5 fruit fly cellular contexts compared by ENCODE assay signal in the genomic region with DNA sequence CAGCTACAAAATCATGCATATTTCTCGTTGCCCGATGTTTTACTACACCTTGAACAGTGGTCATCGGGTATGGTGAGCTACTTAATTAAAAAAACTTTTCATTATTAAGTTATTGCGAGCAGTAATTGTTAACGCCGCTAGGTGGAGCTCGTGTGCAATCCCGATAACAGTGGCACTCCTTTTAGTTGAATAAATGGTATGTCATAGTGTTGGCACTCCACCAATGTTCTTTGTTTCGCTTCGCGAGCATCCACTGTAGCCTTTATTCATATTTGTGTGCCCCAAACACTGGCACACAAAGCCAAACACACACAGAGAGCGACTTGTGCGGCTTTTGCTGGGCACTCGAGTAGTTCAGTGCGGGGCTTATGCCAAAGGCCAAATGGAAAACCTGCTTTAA.
TF ChIP-seq lines count a peak whose summit lies in the region.

No protein-coding gene starts in this region.

TF ChIP-seq in whole organism, adult, 20 proteins besides CTCF, POLR2A, EP300 and RAD21 (continued from another document):
- no peak for TF ChIP-seq Crg-1 (GFP tag; optimal IDR thresholded peaks at IDR 0.05; lab: Kevin White, UChicago)
- TF ChIP-seq CG12768 (GFP tag; optimal IDR thresholded peaks at IDR 0.05; lab: Kevin White, UChicago): peak; percentile 70
- no peak for TF ChIP-seq CG1620 (GFP tag; optimal IDR thresholded peaks at IDR 0.05; lab: Kevin White, UChicago)

TF ChIP-seq in whole organism, embryonic, 481 proteins besides CTCF, POLR2A, EP300 and RAD21 (continued from another document and continues in another):
- TF ChIP-seq HLH3B (GFP tag; IDR thresholded peaks at IDR 0.05; lab: Robert Waterston, UW): peak; percentile 97
- peak; percentile 55 for TF ChIP-seq TFAM (GFP tag; optimal IDR thresholded peaks at IDR 0.05; lab: Kevin White, UChicago)
- peak; percentile 98 for TF ChIP-seq ci (GFP tag; IDR thresholded peaks at IDR 0.05; lab: Robert Waterston, UW)
- peak; percentile 92 for TF ChIP-seq CG7786 (GFP tag; optimal IDR thresholded peaks at IDR 0.05; lab: Kevin White, UChicago)
- TF ChIP-seq NfI (GFP tag; optimal IDR thresholded peaks at IDR 0.05; lab: Kevin White, UChicago): peak; percentile 86
- TF ChIP-seq CG34376 (GFP tag; optimal IDR thresholded peaks at IDR 0.05; lab: Kevin White, UChicago): peak; percentile 62
- peak; percentile 68 for TF ChIP-seq Usf (GFP tag; optimal IDR thresholded peaks at IDR 0.05; lab: Kevin White, UChicago)
- no peak for TF ChIP-seq ash1 (GFP tag; optimal IDR thresholded peaks at IDR 0.05; lab: Kevin White, UChicago)
- peak; percentile 93 for TF ChIP-seq H15 (GFP tag; IDR thresholded peaks at IDR 0.05; lab: Robert Waterston, UW)
- TF ChIP-seq crol (GFP tag; IDR thresholded peaks at IDR 0.05; lab: Robert Waterston, UW): peak; percentile 62
- peak; percentile 83 for TF ChIP-seq D19A (tag; optimal IDR thresholded peaks at IDR 0.05; lab: Kevin White, UChicago)
- TF ChIP-seq Sin3A (optimal IDR thresholded peaks at IDR 0.05; lab: Kevin White, UChicago): no peak
- peak; percentile 12 for TF ChIP-seq CG10431 (GFP tag; optimal IDR thresholded peaks at IDR 0.05; lab: Kevin White, UChicago)
- peak; percentile 73 for TF ChIP-seq CG18262 (tag; optimal IDR thresholded peaks at IDR 0.05; lab: Kevin White, UChicago)
- no peak for TF ChIP-seq yki (optimal IDR thresholded peaks at IDR 0.05; lab: Kevin White, UChicago)
- TF ChIP-seq CG7987 (GFP tag; optimal IDR thresholded peaks at IDR 0.05; lab: Kevin White, UChicago): peak; percentile 68
- TF ChIP-seq B-H1 (GFP tag; IDR thresholded peaks at IDR 0.05; lab: Robert Waterston, UW): peak; percentile 82
- no peak for TF ChIP-seq CG10565 (GFP tag; optimal IDR thresholded peaks at IDR 0.05; lab: Kevin White, UChicago)
- TF ChIP-seq CG30403 (GFP tag; optimal IDR thresholded peaks at IDR 0.05; lab: Kevin White, UChicago): peak; percentile 92
- TF ChIP-seq CG12219 (GFP tag; optimal IDR thresholded peaks at IDR 0.05; lab: Kevin White, UChicago): peak; percentile 84
- TF ChIP-seq sens-2 (GFP tag; IDR thresholded peaks at IDR 0.05; lab: Robert Waterston, UW): peak; percentile 93
- TF ChIP-seq seq (GFP tag; IDR thresholded peaks at IDR 0.05; lab: Robert Waterston, UW): peak; percentile 96
- peak; percentile 75 for TF ChIP-seq CG2712 (tag; optimal IDR thresholded peaks at IDR 0.05; lab: Kevin White, UChicago)
- peak; percentile 81 for TF ChIP-seq CG10654 (GFP tag; optimal IDR thresholded peaks at IDR 0.05; lab: Kevin White, UChicago)
- peak; percentile 93 for TF ChIP-seq ind (GFP tag; optimal IDR thresholded peaks at IDR 0.05; lab: Kevin White, UChicago)
- TF ChIP-seq dysf (GFP tag; IDR thresholded peaks at IDR 0.05; lab: Robert Waterston, UW): peak; percentile 98
- peak; percentile 65 for TF ChIP-seq Nf-YB (GFP tag; optimal IDR thresholded peaks at IDR 0.05; lab: Kevin White, UChicago)
- peak; percentile 69 for TF ChIP-seq Hand (GFP tag; optimal IDR thresholded peaks at IDR 0.05; lab: Kevin White, UChicago)
- peak; percentile 76 for TF ChIP-seq gsb-n (tag; optimal IDR thresholded peaks at IDR 0.05; lab: Kevin White, UChicago)
- TF ChIP-seq Xbp1 (GFP tag; optimal IDR thresholded peaks at IDR 0.05; lab: Kevin White, UChicago): peak; percentile 92
- TF ChIP-seq CG9932 (GFP tag; IDR thresholded peaks at IDR 0.05; lab: Robert Waterston, UW): peak; percentile 94

TF ChIP-seq in whole organism, prepupa, 60 proteins besides CTCF, POLR2A, EP300 and RAD21 (continued from another document and continues in another):
- TF ChIP-seq CG6276 (GFP tag; optimal IDR thresholded peaks at IDR 0.05; lab: Kevin White, UChicago) (peak; percentile 85), CG4318 (GFP tag; optimal IDR thresholded peaks at IDR 0.05; lab: Kevin White, UChicago) (peak; percentile 66), CG32006 (GFP tag; optimal IDR thresholded peaks at IDR 0.05; lab: Kevin White, UChicago) (peak; percentile 89), OdsH (GFP tag; optimal IDR thresholded peaks at IDR 0.05; lab: Kevin White, UChicago) (peak; percentile 92), CG10631 (GFP tag; optimal IDR thresholded peaks at IDR 0.05; lab: Kevin White, UChicago) (peak; percentile 89), CG3032 (tag; optimal IDR thresholded peaks at IDR 0.05; lab: Kevin White, UChicago) (peak; percentile 68), Hr38 (GFP tag; optimal IDR thresholded peaks at IDR 0.05; lab: Kevin White, UChicago) (peak; percentile 61), lz (GFP tag; optimal IDR thresholded peaks at IDR 0.05; lab: Kevin White, UChicago) (peak; percentile 94), Smox (GFP tag; optimal IDR thresholded peaks at IDR 0.05; lab: Kevin White, UChicago) (peak; percentile 91), fd59A (GFP tag; optimal IDR thresholded peaks at IDR 0.05; lab: Kevin White, UChicago) (peak; percentile 79), Sox15 (GFP tag; optimal IDR thresholded peaks at IDR 0.05; lab: Kevin White, UChicago) (peak; percentile 91), Eip93F (GFP tag; optimal IDR thresholded peaks at IDR 0.05; lab: Kevin White, UChicago) (peak; percentile 52), dac (GFP tag; optimal IDR thresholded peaks at IDR 0.05; lab: Kevin White, UChicago) (peak; percentile 67), CG6808 (GFP tag; optimal IDR thresholded peaks at IDR 0.05; lab: Kevin White, UChicago) (peak; percentile 72), Sox14 (GFP tag; optimal IDR thresholded peaks at IDR 0.05; lab: Kevin White, UChicago) (peak; percentile 92), Eip75B (GFP tag; optimal IDR thresholded peaks at IDR 0.05; lab: Kevin White, UChicago) (peak; percentile 90), eg (GFP tag; IDR thresholded peaks at IDR 0.05; lab: Robert Waterston, UW) (peak; percentile 94), CG11294 (GFP tag; IDR thresholded peaks at IDR 0.05; lab: Robert Waterston, UW) (peak; percentile 79), net (GFP tag; optimal IDR thresholded peaks at IDR 0.05; lab: Kevin White, UChicago) (peak; percentile 89), CG15336 (GFP tag; IDR thresholded peaks at IDR 0.05; lab: Robert Waterston, UW) (peak; percentile 97), Blimp-1 (GFP tag; optimal IDR thresholded peaks at IDR 0.05; lab: Kevin White, UChicago) (peak; percentile 70), achi (GFP tag; optimal IDR thresholded peaks at IDR 0.05; lab: Kevin White, UChicago) (peak; percentile 91), Hr4 (GFP tag; optimal IDR thresholded peaks at IDR 0.05; lab: Kevin White, UChicago) (peak; percentile 91), CG8319 (GFP tag; optimal IDR thresholded peaks at IDR 0.05; lab: Kevin White, UChicago) (peak; percentile 80), CG31627 (GFP tag; optimal IDR thresholded peaks at IDR 0.05; lab: Kevin White, UChicago) (peak; percentile 96), CG11902 (GFP tag; optimal IDR thresholded peaks at IDR 0.05; lab: Kevin White, UChicago) (peak; percentile 90), spab (GFP tag; optimal IDR thresholded peaks at IDR 0.05; lab: Kevin White, UChicago) (peak; percentile 78), ss (GFP tag; optimal IDR thresholded peaks at IDR 0.05; lab: Kevin White, UChicago) (peak; percentile 76), cyc (GFP tag; optimal IDR thresholded peaks at IDR 0.05; lab: Kevin White, UChicago) (peak; percentile 94), CG34406 (GFP tag; optimal IDR thresholded peaks at IDR 0.05; lab: Kevin White, UChicago) (peak; percentile 88), Met (GFP tag; optimal IDR thresholded peaks at IDR 0.05; lab: Kevin White, UChicago) (peak; percentile 95), CG6163 (GFP tag; IDR thresholded peaks at IDR 0.05; lab: Robert Waterston, UW) (peak; percentile 98)

TF ChIP-seq in whole organism, pupa, 21 proteins besides CTCF, POLR2A, EP300 and RAD21 (continued from another document):
- peak; percentile 64 for TF ChIP-seq CG13204 (GFP tag; optimal IDR thresholded peaks at IDR 0.05; lab: Kevin White, UChicago)
TF ChIP-seq in whole organism, pupa: peak in this region for 19.

TF ChIP-seq in whole organism, wandering third instar larva, 38 proteins besides CTCF, POLR2A, EP300 and RAD21 (continued from another document):
- TF ChIP-seq Myc (optimal IDR thresholded peaks at IDR 0.05; lab: Kevin White, UChicago): no peak
- TF ChIP-seq usp (GFP tag; optimal IDR thresholded peaks at IDR 0.05; lab: Kevin White, UChicago): no peak
- TF ChIP-seq h (GFP tag; optimal IDR thresholded peaks at IDR 0.05; lab: Kevin White, UChicago): peak; percentile 96
- no peak for TF ChIP-seq lola (GFP tag; optimal IDR thresholded peaks at IDR 0.05; lab: Kevin White, UChicago)
- peak; percentile 93 for TF ChIP-seq psq (GFP tag; optimal IDR thresholded peaks at IDR 0.05; lab: Kevin White, UChicago)
- peak; percentile 78 for TF ChIP-seq brk (GFP tag; optimal IDR thresholded peaks at IDR 0.05; lab: Kevin White, UChicago)
- TF ChIP-seq OdsH (GFP tag; optimal IDR thresholded peaks at IDR 0.05; lab: Kevin White, UChicago): peak; percentile 95
- peak; percentile 94 for TF ChIP-seq rgr (GFP tag; optimal IDR thresholded peaks at IDR 0.05; lab: Kevin White, UChicago)
- TF ChIP-seq jim (GFP tag; optimal IDR thresholded peaks at IDR 0.05; lab: Kevin White, UChicago): no peak
- peak; percentile 96 for TF ChIP-seq br (GFP tag; optimal IDR thresholded peaks at IDR 0.05; lab: Kevin White, UChicago)
- peak; percentile 91 for TF ChIP-seq CG32264 (GFP tag; optimal IDR thresholded peaks at IDR 0.05; lab: Kevin White, UChicago)
- peak; percentile 80 for TF ChIP-seq sv (GFP tag; optimal IDR thresholded peaks at IDR 0.05; lab: Kevin White, UChicago)
- TF ChIP-seq tai (GFP tag; optimal IDR thresholded peaks at IDR 0.05; lab: Kevin White, UChicago): peak; percentile 87
- TF ChIP-seq dmrt93B (GFP tag; optimal IDR thresholded peaks at IDR 0.05; lab: Kevin White, UChicago): peak; percentile 85
- no peak for TF ChIP-seq N (GFP tag; optimal IDR thresholded peaks at IDR 0.05; lab: Kevin White, UChicago)
- TF ChIP-seq Hr78 (GFP tag; optimal IDR thresholded peaks at IDR 0.05; lab: Kevin White, UChicago): no peak
- no peak for TF ChIP-seq Dif (GFP tag; optimal IDR thresholded peaks at IDR 0.05; lab: Kevin White, UChicago; ENCODE audit: partially characterized antibody)
- TF ChIP-seq dl (GFP tag; optimal IDR thresholded peaks at IDR 0.05; lab: Kevin White, UChicago; ENCODE audit: insufficient read depth in 1 of 2, partially characterized antibody in 2 of 2): no peak
